Fruit fly (Drosophila melanogaster): ENCODE results near the gene Grp170.

Grp170 gene

DNA sequence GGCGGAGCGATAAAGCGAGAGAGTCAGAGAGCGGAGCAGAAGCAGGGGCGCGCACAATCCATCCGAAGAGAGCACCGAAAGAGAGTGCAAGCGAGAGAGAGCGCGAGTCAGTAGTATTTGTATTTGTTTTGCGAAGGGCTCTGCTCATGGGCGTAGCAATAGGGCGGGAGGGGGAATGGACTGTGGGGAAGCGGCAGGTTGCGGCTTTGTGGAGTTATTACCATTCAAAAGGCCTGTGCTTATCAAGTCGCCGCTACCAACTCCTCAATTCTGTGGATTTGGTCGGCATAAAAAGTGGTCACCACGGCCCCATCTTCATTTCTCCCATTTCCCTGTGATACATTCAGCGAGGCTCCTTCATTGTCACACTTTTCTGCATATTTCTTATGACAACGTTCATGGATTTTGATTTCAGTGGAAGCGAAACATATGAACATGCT is 26.2 kb upstream of the Grp170 start (continued):
- TF ChIP-seq CG43689 (GFP tag; IDR thresholded peaks at IDR 0.05), result no peak
- no peak for TF ChIP-seq dmrt11E (tag; optimal IDR thresholded peaks at IDR 0.05)
- peak; percentile 59 for TF ChIP-seq cwo (GFP tag; optimal IDR thresholded peaks at IDR 0.05)
- no peak for TF ChIP-seq tap (tag; optimal IDR thresholded peaks at IDR 0.05)
- no peak for TF ChIP-seq C15 (GFP tag; IDR thresholded peaks at IDR 0.05)
- no peak for TF ChIP-seq ERR (GFP tag; optimal IDR thresholded peaks at IDR 0.05)
- TF ChIP-seq E2f1 (GFP tag; IDR thresholded peaks at IDR 0.05), result peak; percentile 32; the same call in 1 of the 2 replicates
- TF ChIP-seq CG12219 (GFP tag; optimal IDR thresholded peaks at IDR 0.05), result peak; percentile 16
- TF ChIP-seq CG13894 (tag; optimal IDR thresholded peaks at IDR 0.05), result peak; percentile 61
- TF ChIP-seq CG1529 (GFP tag; optimal IDR thresholded peaks at IDR 0.05), result no peak
- TF ChIP-seq Lpt (GFP tag; optimal IDR thresholded peaks at IDR 0.05), result no peak
- TF ChIP-seq CG7372 (GFP tag; IDR thresholded peaks at IDR 0.05), result no peak
- TF ChIP-seq en (GFP tag; optimal IDR thresholded peaks at IDR 0.05), result no peak
- no peak for TF ChIP-seq Spps (tag; optimal IDR thresholded peaks at IDR 0.05)
- TF ChIP-seq Oli (tag; optimal IDR thresholded peaks at IDR 0.05), result peak; percentile 41
- TF ChIP-seq lola (GFP tag; optimal IDR thresholded peaks at IDR 0.05), result no peak
- TF ChIP-seq ro (GFP tag; IDR thresholded peaks at IDR 0.05), result no peak
- TF ChIP-seq CG33557 (GFP tag; optimal IDR thresholded peaks at IDR 0.05), result no peak
- no peak for TF ChIP-seq insv (GFP tag; optimal IDR thresholded peaks at IDR 0.05)
- no peak for TF ChIP-seq GATAe (GFP tag; conservative IDR thresholded peaks at IDR 0.05)
- 0 out of 2 replicates have a peak, but pooled peaks have one; percentile 7 for TF ChIP-seq ttk (GFP tag; IDR thresholded peaks at IDR 0.05)
- TF ChIP-seq lilli (GFP tag; optimal IDR thresholded peaks at IDR 0.05), result peak; percentile 38
- no peak for TF ChIP-seq Bdp1 (GFP tag; optimal IDR thresholded peaks at IDR 0.05)
- no peak for TF ChIP-seq Dll (GFP tag; IDR thresholded peaks at IDR 0.05; ENCODE audit: partially characterized antibody)
- TF ChIP-seq Doc3 (GFP tag; IDR thresholded peaks at IDR 0.05; ENCODE audit: partially characterized antibody), result no peak
- TF ChIP-seq Stat92E (GFP tag; optimal IDR thresholded peaks at IDR 0.05), result no peak
- TF ChIP-seq CG17568 (GFP tag; optimal IDR thresholded peaks at IDR 0.05), result no peak
- TF ChIP-seq Tbp (GFP tag; optimal IDR thresholded peaks at IDR 0.05), result no peak
- no peak for TF ChIP-seq twi (tag; optimal IDR thresholded peaks at IDR 0.05)
- TF ChIP-seq CG11085 (GFP tag; IDR thresholded peaks at IDR 0.05), result peak; percentile 18; the same call in 1 of the 2 replicates
- TF ChIP-seq crp (GFP tag; optimal IDR thresholded peaks at IDR 0.05), result no peak
- TF ChIP-seq CG17912 (GFP tag; optimal IDR thresholded peaks at IDR 0.05), result no peak

DNA sequence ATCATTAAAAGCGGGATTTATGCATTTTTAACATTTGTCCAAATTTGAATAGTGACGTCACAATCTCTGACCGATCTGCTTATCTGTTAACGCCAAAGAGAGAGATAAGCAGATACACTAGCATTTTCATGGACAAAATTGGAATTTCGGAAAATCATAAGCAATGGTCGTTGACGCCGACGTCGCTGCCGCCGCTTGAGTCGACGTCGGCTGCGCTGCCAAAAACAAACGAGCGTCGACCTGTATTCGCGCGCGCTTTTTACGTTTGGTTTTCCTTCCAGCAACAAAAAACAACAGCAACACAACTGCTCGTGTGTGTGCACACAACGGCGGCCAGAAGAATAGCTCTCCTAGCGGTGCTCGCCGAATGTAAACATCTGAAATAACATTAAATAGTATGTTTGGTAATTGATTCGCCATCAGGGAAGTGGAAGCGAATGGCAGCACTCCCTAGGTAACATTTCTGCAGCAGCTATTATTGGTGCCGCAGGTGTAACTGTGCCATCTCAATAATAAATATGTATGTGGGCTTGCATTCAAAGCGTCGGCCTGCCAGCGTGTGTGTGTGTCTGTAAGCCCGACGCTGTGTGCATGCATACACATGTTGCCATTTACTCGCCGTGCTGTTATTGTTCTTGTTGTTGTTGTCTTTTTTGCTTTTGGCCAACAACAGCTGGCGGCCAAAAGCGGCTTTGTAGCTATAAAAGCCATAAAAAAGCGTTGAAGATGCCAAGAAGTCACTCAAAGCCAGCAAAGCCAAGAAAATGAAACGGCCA is 25.6 kb upstream of the Grp170 start:
- TF ChIP-seq CG30431 (GFP tag; optimal IDR thresholded peaks at IDR 0.05) (peak; percentile 96), bbx (GFP tag; IDR thresholded peaks at IDR 0.05; ENCODE audit: partially characterized antibody) (no peak), CG5245 (GFP tag; optimal IDR thresholded peaks at IDR 0.05) (peak; percentile 90), mam (GFP tag; optimal IDR thresholded peaks at IDR 0.05) (peak; percentile 89), CG4360 (GFP tag; IDR thresholded peaks at IDR 0.05) (peak; percentile 81), ERR (GFP tag; optimal IDR thresholded peaks at IDR 0.05) (peak; percentile 68), dmrt99B (tag; optimal IDR thresholded peaks at IDR 0.05) (peak; percentile 97), Nf-YC (tag; optimal IDR thresholded peaks at IDR 0.05) (peak; percentile 63), CG30020 (tag; optimal IDR thresholded peaks at IDR 0.05) (peak; percentile 61), Adf1 (GFP tag; IDR thresholded peaks at IDR 0.05) (peak; percentile 93), CG33557 (GFP tag; optimal IDR thresholded peaks at IDR 0.05) (peak; percentile 65), CG7928 (GFP tag; optimal IDR thresholded peaks at IDR 0.05) (peak; percentile 66), HLH3B (GFP tag; IDR thresholded peaks at IDR 0.05) (peak; percentile 97), chinmo (GFP tag; IDR thresholded peaks at IDR 0.05; ENCODE audit: partially characterized antibody) (peak; percentile 74; the same call in 2 of the 4 replicates), prd (optimal IDR thresholded peaks at IDR 0.05) (no peak), prd (GFP tag; IDR thresholded peaks at IDR 0.05) (peak; percentile 98), CG34422 (GFP tag; IDR thresholded peaks at IDR 0.05) (peak; percentile 98), Sox100B (GFP tag; optimal IDR thresholded peaks at IDR 0.05) (peak; percentile 95), CG6683 (GFP tag; optimal IDR thresholded peaks at IDR 0.05) (peak; percentile 85), Dfd (GFP tag; optimal IDR thresholded peaks at IDR 0.05) (no peak)

Measured in whole organism, embryonic.